Worm (Caenorhabditis elegans) whole organism, L4/young adult: Measurements from ENCODE around the gene ruvb-2.

Experiments
- W03F9.2 ChIP-seq: fragments of 150-350 bp; optimal IDR thresholded peaks from 2 replicates; lab custom pipeline; 2014; ENCODE audit warnings: missing biosample characterization, missing genetic modification characterization
- dao-5 ChIP-seq: sonication (generic microtip); optimal IDR thresholded peaks from 2 replicates; lab custom pipeline; 2016; ENCODE audit warnings: missing genotype, missing genetic modification characterization, moderate library complexity, missing compliant biosample characterization
- him-1 ChIP-seq: sonication (generic microtip); optimal IDR thresholded peaks from 2 replicates; lab custom pipeline; 2016; ENCODE audit warnings: missing genotype, missing genetic modification reagents, missing genetic modification characterization, missing compliant biosample characterization

- no peak for TF ChIP-seq dao-5 (tag; lab: Kevin White, UChicago)
- no peak for TF ChIP-seq W03F9.2 (tag; lab: Kevin White, UChicago)
- TF ChIP-seq him-1 (tag; lab: Kevin White, UChicago), result no peak
Observed at ce11 chrIV:6957341-6957740, 38.1 kb upstream of the ruvb-2 start, which contains the start of gene jnk-1.
